Fruit fly (Drosophila melanogaster): ENCODE data around the gene Alp12.

Alp12 gene

DNA sequence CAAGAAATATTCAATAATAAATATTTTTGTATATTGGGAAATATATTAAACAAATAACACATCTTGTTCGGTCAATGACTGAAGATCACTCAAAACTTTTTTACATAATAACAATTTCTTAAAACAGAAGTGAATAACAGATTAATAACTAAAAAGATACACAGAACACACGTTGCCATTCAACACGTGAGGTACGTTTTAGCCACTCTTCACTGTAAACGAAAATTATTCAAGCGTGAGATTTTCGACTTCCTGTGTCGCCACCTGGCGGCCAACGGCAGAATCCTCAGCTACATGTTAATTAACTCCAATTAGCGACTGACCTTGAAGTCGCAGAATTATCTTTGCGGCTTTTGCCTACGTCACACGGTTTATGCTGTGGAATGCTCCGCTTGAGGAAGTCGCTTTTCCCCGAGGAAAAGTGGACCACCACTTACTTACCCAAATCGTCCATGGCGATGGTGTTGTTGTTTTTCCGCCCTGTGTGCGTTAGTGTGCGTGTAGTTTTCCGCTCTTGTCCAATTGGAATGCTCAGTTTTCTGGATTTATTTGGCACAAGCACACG lies 2.0 kb downstream of the Alp12 start (continued):
- no peak for TF ChIP-seq ham (GFP tag; IDR thresholded peaks at IDR 0.05)
- TF ChIP-seq Dll (GFP tag; IDR thresholded peaks at IDR 0.05; ENCODE audit: partially characterized antibody) = no peak
- peak; percentile 32 for TF ChIP-seq Fer2 (tag; optimal IDR thresholded peaks at IDR 0.05)
- peak; percentile 10 for TF ChIP-seq Mes4 (GFP tag; optimal IDR thresholded peaks at IDR 0.05)
- TF ChIP-seq salm (tag; optimal IDR thresholded peaks at IDR 0.05) = peak; percentile 46
- peak; percentile 82 for TF ChIP-seq CG2712 (tag; optimal IDR thresholded peaks at IDR 0.05)
- peak; percentile 64 for TF ChIP-seq CG13624 (GFP tag; optimal IDR thresholded peaks at IDR 0.05)
- no peak for TF ChIP-seq tna (GFP tag; IDR thresholded peaks at IDR 0.05; ENCODE audit: partially characterized antibody)
- TF ChIP-seq CG34224 (GFP tag; IDR thresholded peaks at IDR 0.05; ENCODE audit: partially characterized antibody) = no peak
- TF ChIP-seq CG10274 (GFP tag; optimal IDR thresholded peaks at IDR 0.05) = peak; percentile 18
- no peak for TF ChIP-seq Trl (optimal IDR thresholded peaks at IDR 0.05)
- TF ChIP-seq Trl (GFP tag; optimal IDR thresholded peaks at IDR 0.05) = peak; percentile 52
- TF ChIP-seq wdn (GFP tag; IDR thresholded peaks at IDR 0.05) = 0 out of 2 replicates have a peak, but pooled peaks have one; percentile 38
- TF ChIP-seq CG12769 (tag; optimal IDR thresholded peaks at IDR 0.05) = peak; percentile 64
- TF ChIP-seq CG7928 (GFP tag; optimal IDR thresholded peaks at IDR 0.05) = no peak
- peak; percentile 55 for TF ChIP-seq Sox100B (GFP tag; optimal IDR thresholded peaks at IDR 0.05)
- TF ChIP-seq CG9609 (GFP tag; optimal IDR thresholded peaks at IDR 0.05) = peak; percentile 38
- TF ChIP-seq cas (GFP tag; IDR thresholded peaks at IDR 0.05) = no peak
- no peak for TF ChIP-seq hkb (optimal IDR thresholded peaks at IDR 0.05)
- TF ChIP-seq hkb (GFP tag; IDR thresholded peaks at IDR 0.05) = peak; percentile 63
- peak; percentile 82 for TF ChIP-seq CG15269 (tag; optimal IDR thresholded peaks at IDR 0.05)
- no peak for TF ChIP-seq CG1647 (GFP tag; optimal IDR thresholded peaks at IDR 0.05)
- peak; percentile 97 for TF ChIP-seq grau (tag; optimal IDR thresholded peaks at IDR 0.05)
- no peak for TF ChIP-seq CG32767 (GFP tag; IDR thresholded peaks at IDR 0.05)
- peak in 1 of 2 experiments; percentile 73 for TF ChIP-seq bsh (GFP tag; optimal IDR thresholded peaks at IDR 0.05)
- TF ChIP-seq ab (GFP tag; optimal IDR thresholded peaks at IDR 0.05) = no peak
- peak; percentile 69 for TF ChIP-seq tgo (GFP tag; IDR thresholded peaks at IDR 0.05)
- peak; percentile 53 for TF ChIP-seq CG1233 (GFP tag; optimal IDR thresholded peaks at IDR 0.05)
- TF ChIP-seq pita (GFP tag; optimal IDR thresholded peaks at IDR 0.05) = no peak
- TF ChIP-seq CG18764 (GFP tag; optimal IDR thresholded peaks at IDR 0.05) = peak; percentile 49
- TF ChIP-seq CG12071 (GFP tag; optimal IDR thresholded peaks at IDR 0.05) = peak; percentile 43
- TF ChIP-seq Jarid2 (GFP tag; optimal IDR thresholded peaks at IDR 0.05) = peak; percentile 22
- TF ChIP-seq CG10147 (GFP tag; optimal IDR thresholded peaks at IDR 0.05) = peak; percentile 66
- TF ChIP-seq crp (GFP tag; optimal IDR thresholded peaks at IDR 0.05) = no peak
- TF ChIP-seq kah (GFP tag; optimal IDR thresholded peaks at IDR 0.05) = peak; percentile 35
- TF ChIP-seq Oaz (GFP tag; IDR thresholded peaks at IDR 0.05) = peak; percentile 23; the same call in 1 of the 2 replicates
- TF ChIP-seq Sry-β (GFP tag; optimal IDR thresholded peaks at IDR 0.05) = no peak
- TF ChIP-seq CG6254 (GFP tag; optimal IDR thresholded peaks at IDR 0.05) = peak; percentile 71
- peak; percentile 52 for TF ChIP-seq CrebB (tag; optimal IDR thresholded peaks at IDR 0.05)
- TF ChIP-seq Nf-YA (GFP tag; IDR thresholded peaks at IDR 0.05) = peak; percentile 39; the same call in 1 of the 2 replicates
- no peak for TF ChIP-seq MESR4 (GFP tag; optimal IDR thresholded peaks at IDR 0.05)
- TF ChIP-seq CG12942 (GFP tag; optimal IDR thresholded peaks at IDR 0.05) = peak; percentile 27
- TF ChIP-seq B-H2 (GFP tag; optimal IDR thresholded peaks at IDR 0.05) = no peak
- TF ChIP-seq CG8290 (GFP tag; optimal IDR thresholded peaks at IDR 0.05) = peak; percentile 63
- peak in 1 of 2 experiments; percentile 66 for TF ChIP-seq CG8290 (tag; optimal IDR thresholded peaks at IDR 0.05)
- peak; percentile 73 for TF ChIP-seq lmd (GFP tag; IDR thresholded peaks at IDR 0.05)
- TF ChIP-seq CG15073 (GFP tag; optimal IDR thresholded peaks at IDR 0.05) = peak; percentile 12
- peak; percentile 45 for TF ChIP-seq twi (tag; optimal IDR thresholded peaks at IDR 0.05)
- peak; percentile 40 for TF ChIP-seq vfl (GFP tag; optimal IDR thresholded peaks at IDR 0.05)
- peak; percentile 32 for TF ChIP-seq Asciz (GFP tag; optimal IDR thresholded peaks at IDR 0.05)
- no peak for TF ChIP-seq Gsc (GFP tag; IDR thresholded peaks at IDR 0.05)

All from whole organism, embryonic.